Worm (Caenorhabditis elegans) whole organism, midembryonic: ENCODE results near the gene mttu-1.
"Not testable (repeated sequence)": the region's sequence is repeated elsewhere in the genome, so short reads cannot be mapped to it uniquely, and the experiment has no call there.

Experiments
- T22C8.4 ChIP-seq: fragments of 200-800 bp; sonication (Bioruptor generic); IDR thresholded peaks from 2 replicates; pipeline ENCODE4 v1.3.6; 2022; ENCODE audit warnings: missing genetic modification characterization, missing compliant biosample characterization
- cog-1 ChIP-seq: sonication (generic microtip); optimal IDR thresholded peaks from 2 replicates; lab custom pipeline; 2016; ENCODE audit warnings: missing genetic modification characterization, missing compliant biosample characterization
- flt-1 ChIP-seq: fragments of 200-800 bp; sonication (Bioruptor generic); IDR thresholded peaks from 2 replicates; pipeline ENCODE4 v1.3.6; 2022; ENCODE audit warnings: missing genetic modification characterization, missing compliant biosample characterization
- klf-2 ChIP-seq: fragments of 200-800 bp; sonication (Bioruptor generic); conservative IDR thresholded peaks from 2 replicates; pipeline ENCODE4 v1.3.6; 2022; ENCODE audit warnings: missing genetic modification reagents, missing genetic modification characterization, missing compliant biosample characterization
- med-1 ChIP-seq: sonication (generic microtip); optimal IDR thresholded peaks from 2 replicates; lab custom pipeline; 2017; ENCODE audit warnings: missing genetic modification characterization, mild to moderate bottlenecking, missing compliant biosample characterization, antibody characterized with exemption, missing genetic modification reagents; ENCODE audit not compliant: insufficient read depth
- ref-1 ChIP-seq: fragments of 200-800 bp; sonication (Bioruptor generic); conservative IDR thresholded peaks from 2 replicates; pipeline ENCODE4 v1.3.6; 2022; ENCODE audit warnings: missing genetic modification reagents, missing genetic modification characterization, missing compliant biosample characterization
- tab-1 ChIP-seq: fragments of 200-800 bp; sonication (Bioruptor generic); IDR thresholded peaks from 2 replicates; pipeline ENCODE4 v1.3.6; 2022; ENCODE audit warnings: missing genetic modification characterization, missing compliant biosample characterization
- ztf-23 ChIP-seq: fragments of 200-800 bp; sonication (Bioruptor generic); IDR thresholded peaks from 2 replicates; pipeline ENCODE4 v1.3.6; 2022; ENCODE audit warnings: missing genetic modification reagents, missing genetic modification characterization, missing compliant biosample characterization
- ztf-29 ChIP-seq: fragments of 200-800 bp; sonication (Bioruptor generic); IDR thresholded peaks from 2 replicates; pipeline ENCODE4 v1.3.6; 2022; ENCODE audit warnings: missing genetic modification reagents, missing genetic modification characterization, missing compliant biosample characterization

Gene mttu-1

ce11 chrIV:11253689-11254088 lies 43.0 kb downstream of the mttu-1 start, which contains the start of gene C05C12.1:
Gene C05C12.1, plus strand, starts transcription at chrIV:11253989.
- TF ChIP-seq cog-1 (tag; lab: Kevin White, UChicago); ztf-23 (GFP tag; lab: Robert Waterston, UW); flt-1 (GFP tag; lab: Robert Waterston, UW): not testable (repeated sequence)

ce11 chrIV:11248031-11248631 lies 48.6 kb downstream of the mttu-1 start, which contains the start of gene C05C12.4:
Gene C05C12.4, minus strand, starts transcription at chrIV:11248081.
- TF ChIP-seq T22C8.4 (no peak), cog-1 (tag; lab: Kevin White, UChicago) (no peak), ztf-29 (GFP tag; lab: Robert Waterston, UW) (no peak), med-1 (GFP tag; lab: Kevin White, UChicago) (no peak), tab-1 (GFP tag; lab: Robert Waterston, UW) (no peak), ref-1 (no peak), klf-2 (no peak), flt-1 (GFP tag; lab: Robert Waterston, UW) (no peak), ztf-23 (GFP tag; lab: Robert Waterston, UW) (no peak)

- TF ChIP-seq med-1 (GFP tag; lab: Kevin White, UChicago) (no peak), ztf-29 (GFP tag; lab: Robert Waterston, UW) (no peak), tab-1 (GFP tag; lab: Robert Waterston, UW) (no peak), ztf-23 (GFP tag; lab: Robert Waterston, UW) (no peak), flt-1 (GFP tag; lab: Robert Waterston, UW) (no peak)
Measured at ce11 chrIV:11247434-11247833, 49.3 kb downstream of the mttu-1 start.
